Fruit fly (Drosophila melanogaster) whole organism, embryonic: ENCODE data around the gene CG31798.

Experiments
- Bdp1 ChIP-seq: fragments of 200-800 bp; sonication (Bioruptor generic); optimal IDR thresholded peaks from 3 replicates; lab custom pipeline; 2016; ENCODE audit warnings: missing biosample characterization, missing genetic modification characterization
- Bteb2 ChIP-seq: fragments of 200-800 bp; sonication (Bioruptor generic); optimal IDR thresholded peaks from 2 replicates; lab custom pipeline; 2016; ENCODE audit warnings: missing biosample characterization, missing genetic modification characterization
- CG10267 ChIP-seq: fragments of 200-800 bp; sonication (Bioruptor generic); optimal IDR thresholded peaks from 2 replicates; lab custom pipeline; 2018; ENCODE audit warnings: missing biosample characterization, mild to moderate bottlenecking, missing genetic modification characterization, moderate library complexity
- CG11093 ChIP-seq: fragments of 200-800 bp; sonication (Bioruptor generic); IDR thresholded peaks from 3 replicates; pipeline ENCODE4 v1.3.6; 2022; ENCODE audit warnings: missing biosample characterization, missing genetic modification characterization
- CG11398 ChIP-seq: fragments of 200-800 bp; sonication (Bioruptor generic); optimal IDR thresholded peaks from 2 replicates; lab custom pipeline; 2016; ENCODE audit warnings: missing biosample characterization, missing genetic modification characterization
- CG12219 ChIP-seq: fragments of 200-800 bp; sonication (Bioruptor generic); optimal IDR thresholded peaks from 3 replicates; lab custom pipeline; 2018; ENCODE audit warnings: missing biosample characterization, mild to moderate bottlenecking, missing genetic modification characterization
- CG1233 ChIP-seq: fragments of 200-800 bp; sonication (Bioruptor generic); optimal IDR thresholded peaks from 4 replicates; lab custom pipeline; 2018; ENCODE audit warnings: missing biosample characterization, mild to moderate bottlenecking, missing genetic modification characterization
- CG15011 ChIP-seq: fragments of 200-800 bp; sonication (Bioruptor generic); optimal IDR thresholded peaks from 3 replicates; lab custom pipeline; 2018; ENCODE audit warnings: missing biosample characterization, mild to moderate bottlenecking, missing genetic modification characterization
- CG15073 ChIP-seq: fragments of 200-800 bp; sonication (Bioruptor generic); optimal IDR thresholded peaks from 2 replicates; lab custom pipeline; 2016; ENCODE audit warnings: missing biosample characterization, missing genetic modification characterization
- CG16813 ChIP-seq: fragments of 200-800 bp; sonication (Bioruptor generic); IDR thresholded peaks from 3 replicates; pipeline ENCODE4 v1.3.6; 2022; ENCODE audit warnings: missing biosample characterization, missing genetic modification characterization; ENCODE audit not compliant: partially characterized antibody
- CG17829 ChIP-seq: fragments of 200-800 bp; optimal IDR thresholded peaks from 2 replicates; lab custom pipeline; 2019; ENCODE audit warnings: missing biosample characterization, mild to moderate bottlenecking, missing genetic modification characterization, moderate library complexity
- CG1792 ChIP-seq: fragments of 200-800 bp; sonication (Bioruptor generic); optimal IDR thresholded peaks from 2 replicates; lab custom pipeline; 2016; ENCODE audit warnings: missing biosample characterization, missing genetic modification characterization
- CG18262 ChIP-seq: fragments of 200-800 bp; optimal IDR thresholded peaks from 3 replicates; lab custom pipeline; 2019; ENCODE audit warnings: missing biosample characterization, mild to moderate bottlenecking, missing genetic modification characterization, moderate library complexity
- CG2129 ChIP-seq: fragments of 200-800 bp; sonication (Bioruptor generic); IDR thresholded peaks from 2 replicates; pipeline ENCODE4 v1.3.6; 2022; ENCODE audit warnings: missing biosample characterization, missing genetic modification characterization; ENCODE audit not compliant: partially characterized antibody
- CG3995 ChIP-seq: fragments of 200-800 bp; sonication (Bioruptor generic); optimal IDR thresholded peaks from 3 replicates; lab custom pipeline; 2016; ENCODE audit warnings: missing biosample characterization, missing genetic modification characterization
- CG6765 ChIP-seq: fragments of 200-800 bp; sonication (Bioruptor generic); optimal IDR thresholded peaks from 3 replicates; lab custom pipeline; 2017; ENCODE audit warnings: missing biosample characterization, mild to moderate bottlenecking, missing genetic modification characterization
- CG9817 ChIP-seq: fragments of 200-800 bp; sonication (Bioruptor generic); optimal IDR thresholded peaks from 2 replicates; lab custom pipeline; 2018; ENCODE audit warnings: missing biosample characterization, mild to moderate bottlenecking, missing genetic modification characterization, moderate library complexity
- Drgx ChIP-seq: fragments of 200-800 bp; sonication (Bioruptor generic); IDR thresholded peaks from 2 replicates; pipeline ENCODE4 v1.3.6; 2022; ENCODE audit warnings: missing biosample characterization, missing genetic modification characterization
- Fer2 ChIP-seq: fragments of 200-800 bp; sonication (Bioruptor generic); optimal IDR thresholded peaks from 2 replicates; lab custom pipeline; 2018; ENCODE audit warnings: missing biosample characterization, mild to moderate bottlenecking, missing genetic modification characterization, moderate library complexity
- Fer3 ChIP-seq: fragments of 200-800 bp; sonication (Bioruptor generic); optimal IDR thresholded peaks from 2 replicates; lab custom pipeline; 2018; ENCODE audit warnings: missing biosample characterization, mild to moderate bottlenecking, missing genetic modification characterization, moderate library complexity
- HLH3B ChIP-seq: fragments of 200-800 bp; sonication (Bioruptor generic); IDR thresholded peaks from 2 replicates; pipeline ENCODE4 v1.3.6; 2022; ENCODE audit warnings: missing biosample characterization, missing genetic modification characterization
- HLH4C ChIP-seq: fragments of 200-800 bp; sonication (Bioruptor generic); IDR thresholded peaks from 3 replicates; pipeline ENCODE4 v1.3.6; 2022; ENCODE audit warnings: missing biosample characterization, missing genetic modification characterization; ENCODE audit not compliant: partially characterized antibody
- Mad ChIP-seq: fragments of 200-800 bp; sonication (Bioruptor generic); optimal IDR thresholded peaks from 2 replicates; lab custom pipeline; 2016; ENCODE audit warnings: missing biosample characterization, missing genetic modification characterization
- Myb ChIP-seq: fragments of 200-800 bp; sonication (Bioruptor generic); optimal IDR thresholded peaks from 2 replicates; lab custom pipeline; 2016; ENCODE audit warnings: missing biosample characterization, missing genetic modification characterization
- NK7.1 ChIP-seq: fragments of 200-800 bp; sonication (Bioruptor generic); optimal IDR thresholded peaks from 3 replicates; lab custom pipeline; 2016; ENCODE audit warnings: missing biosample characterization, missing genetic modification characterization
- Optix ChIP-seq: fragments of 200-800 bp; sonication (Bioruptor generic); IDR thresholded peaks from 3 replicates; pipeline ENCODE4 v1.3.6; 2022; ENCODE audit warnings: missing biosample characterization, missing genetic modification characterization
- Poxn ChIP-seq: fragments of 200-800 bp; sonication (Bioruptor generic); IDR thresholded peaks from 2 replicates; pipeline ENCODE4 v1.3.6; 2022; ENCODE audit warnings: missing biosample characterization, missing genetic modification characterization
- Spps ChIP-seq: fragments of 200-800 bp; sonication (Bioruptor generic); optimal IDR thresholded peaks from 2 replicates; lab custom pipeline; 2018; ENCODE audit warnings: missing biosample characterization, mild to moderate bottlenecking, missing genetic modification characterization
- abd-A ChIP-seq: fragments of 200-800 bp; sonication (Bioruptor generic); optimal IDR thresholded peaks from 3 replicates; lab custom pipeline; 2019; ENCODE audit warnings: missing biosample characterization, mild to moderate bottlenecking, missing genetic modification characterization, moderate library complexity
- al ChIP-seq: fragments of 200-800 bp; sonication (Bioruptor generic); IDR thresholded peaks from 2 replicates; pipeline ENCODE4 v1.3.6; 2022; ENCODE audit warnings: missing biosample characterization, missing genetic modification characterization
- bbx ChIP-seq: fragments of 200-800 bp; sonication (Bioruptor generic); IDR thresholded peaks from 2 replicates; pipeline ENCODE4 v1.3.6; 2022; ENCODE audit warnings: missing biosample characterization, missing genetic modification characterization; ENCODE audit not compliant: partially characterized antibody
- da ChIP-seq: fragments of 200-800 bp; sonication (Bioruptor generic); optimal IDR thresholded peaks from 2 replicates; lab custom pipeline; 2016; ENCODE audit warnings: missing biosample characterization, missing genetic modification characterization
- disco-r ChIP-seq: fragments of 200-800 bp; sonication (Bioruptor generic); optimal IDR thresholded peaks from 2 replicates; lab custom pipeline; 2016; ENCODE audit warnings: missing biosample characterization, missing genetic modification characterization
- dmrt11E ChIP-seq: fragments of 200-800 bp; sonication (Bioruptor generic); optimal IDR thresholded peaks from 3 replicates; lab custom pipeline; 2018; ENCODE audit warnings: missing biosample characterization, mild to moderate bottlenecking, missing genetic modification characterization, moderate library complexity
- fd64A ChIP-seq: fragments of 200-800 bp; sonication (Bioruptor generic); optimal IDR thresholded peaks from 3 replicates; lab custom pipeline; 2018; ENCODE audit warnings: missing biosample characterization, mild to moderate bottlenecking, missing genetic modification characterization
- gro ChIP-seq: fragments of 200-800 bp; sonication (Bioruptor generic); optimal IDR thresholded peaks from 2 replicates; lab custom pipeline; 2016; ENCODE audit warnings: missing biosample characterization, missing genetic modification characterization
- hb ChIP-seq: fragments of 200-800 bp; sonication (Bioruptor generic); IDR thresholded peaks from 3 replicates; pipeline ENCODE4 v1.3.6; 2022; ENCODE audit warnings: missing biosample characterization, missing genetic modification characterization; ENCODE audit not compliant: partially characterized antibody
- her ChIP-seq: fragments of 200-800 bp; sonication (Bioruptor generic); optimal IDR thresholded peaks from 2 replicates; lab custom pipeline; 2016; ENCODE audit warnings: missing biosample characterization, missing genetic modification characterization
- klu ChIP-seq: fragments of 200-800 bp; sonication (Bioruptor generic); IDR thresholded peaks from 2 replicates; pipeline ENCODE4 v1.3.6; 2022; ENCODE audit warnings: missing biosample characterization, missing genetic modification characterization
- pum ChIP-seq: fragments of 200-800 bp; sonication (Bioruptor generic); optimal IDR thresholded peaks from 2 replicates; lab custom pipeline; 2016; ENCODE audit warnings: missing biosample characterization, missing genetic modification characterization
- salm ChIP-seq: fragments of 200-800 bp; sonication (Bioruptor generic); optimal IDR thresholded peaks from 2 replicates; lab custom pipeline; 2018; ENCODE audit warnings: missing biosample characterization, mild to moderate bottlenecking, missing genetic modification characterization
- sc ChIP-seq, 3 experiments: fragments of >200 bp in 2 of 3; fragments of 200-800 bp in 1 of 3; sonication (Bioruptor generic) in 1 of 3; optimal IDR thresholded peaks; 2 replicates in 2 of 3; 3 replicates in 1 of 3; lab custom pipeline; 2017; ENCODE audit warnings: mild to moderate bottlenecking in 1 of 3, missing biosample characterization in 1 of 3, missing genetic modification characterization in 1 of 3, missing genetic modification reagents in 1 of 3
- seq ChIP-seq: fragments of 200-800 bp; sonication (Bioruptor generic); IDR thresholded peaks from 2 replicates; pipeline ENCODE4 v1.3.6; 2022; ENCODE audit warnings: missing biosample characterization, missing genetic modification characterization
- slp2 ChIP-seq: fragments of 200-800 bp; sonication (Bioruptor generic); optimal IDR thresholded peaks from 2 replicates; lab custom pipeline; 2016; ENCODE audit warnings: missing biosample characterization, missing genetic modification characterization
- stwl ChIP-seq: fragments of 200-800 bp; sonication (Bioruptor generic); optimal IDR thresholded peaks from 3 replicates; lab custom pipeline; 2018; ENCODE audit warnings: missing biosample characterization, mild to moderate bottlenecking, missing genetic modification characterization, moderate library complexity
- tap ChIP-seq: fragments of 200-800 bp; optimal IDR thresholded peaks from 3 replicates; lab custom pipeline; 2019; ENCODE audit warnings: missing biosample characterization, mild to moderate bottlenecking, missing genetic modification characterization, moderate library complexity
- tna ChIP-seq: fragments of 200-800 bp; sonication (Bioruptor generic); IDR thresholded peaks from 2 replicates; pipeline ENCODE4 v1.3.6; 2022; ENCODE audit warnings: missing biosample characterization, missing genetic modification characterization; ENCODE audit not compliant: partially characterized antibody
- vvl ChIP-seq: fragments of 200-800 bp; sonication (Bioruptor generic); IDR thresholded peaks from 2 replicates; pipeline ENCODE4 v1.3.6; 2022; ENCODE audit warnings: missing biosample characterization, missing genetic modification characterization
- zen ChIP-seq: fragments of 200-800 bp; sonication (Bioruptor generic); optimal IDR thresholded peaks from 3 replicates; lab custom pipeline; 2018; ENCODE audit warnings: missing biosample characterization, mild to moderate bottlenecking, missing genetic modification characterization, moderate library complexity

The CG31798 gene

dm6 chr2L:19425765-19426329 lies 31.9 kb downstream of the CG31798 start (continued):
- peak; percentile 63 for TF ChIP-seq dmrt11E (tag; lab: Kevin White, UChicago)
- peak; percentile 12 for TF ChIP-seq Bdp1 (GFP tag; lab: Kevin White, UChicago)
- TF ChIP-seq stwl (tag; lab: Kevin White, UChicago), result peak; percentile 15
- TF ChIP-seq CG6765 (GFP tag; lab: Kevin White, UChicago), result peak; percentile 44
- TF ChIP-seq HLH3B, result peak; percentile 70
- TF ChIP-seq salm (tag; lab: Kevin White, UChicago), result peak; percentile 46
- no peak for TF ChIP-seq abd-A (tag; lab: Kevin White, UChicago)
- no peak for TF ChIP-seq CG11398
- peak; percentile 69 for TF ChIP-seq tap (tag; lab: Kevin White, UChicago)
- TF ChIP-seq Bteb2, result peak; percentile 16
- TF ChIP-seq Fer2 (tag; lab: Kevin White, UChicago), result peak; percentile 32
- 0 out of 3 replicates have a peak, but pooled peaks have one; percentile 27 for TF ChIP-seq CG11093 (GFP tag; lab: Robert Waterston, UW)
- peak; percentile 58 for TF ChIP-seq pum (GFP tag; lab: Kevin White, UChicago)
- peak; percentile 51 for TF ChIP-seq CG10267 (tag; lab: Kevin White, UChicago)
- TF ChIP-seq Optix, result 0 out of 3 replicates have a peak, but pooled peaks have one; percentile 7
- TF ChIP-seq NK7.1 (GFP tag; lab: Kevin White, UChicago), result no peak
- no peak for TF ChIP-seq hb (GFP tag; lab: Robert Waterston, UW)
- TF ChIP-seq CG1792 (GFP tag; lab: Kevin White, UChicago), result no peak
- no peak for TF ChIP-seq Spps (tag; lab: Kevin White, UChicago)
- TF ChIP-seq al (GFP tag; lab: Robert Waterston, UW), result peak; percentile 47
- peak; percentile 80 for TF ChIP-seq zen (tag; lab: Kevin White, UChicago)
- no peak for TF ChIP-seq Myb (GFP tag; lab: Kevin White, UChicago)
- TF ChIP-seq CG15073 (GFP tag; lab: Kevin White, UChicago), result peak; percentile 12
- TF ChIP-seq Fer3 (tag; lab: Kevin White, UChicago), result peak; percentile 71
- peak; percentile 61 for TF ChIP-seq CG9817 (tag; lab: Kevin White, UChicago)
- TF ChIP-seq gro, result peak; percentile 27
- TF ChIP-seq Drgx, result no peak
- TF ChIP-seq CG3995, result peak; percentile 29
- TF ChIP-seq CG17829 (tag; lab: Kevin White, UChicago), result peak; percentile 73
- no peak for TF ChIP-seq fd64A (GFP tag; lab: Kevin White, UChicago)
- peak; percentile 28 for TF ChIP-seq Mad (GFP tag; lab: Kevin White, UChicago)
- no peak for TF ChIP-seq CG2129 (GFP tag; lab: Robert Waterston, UW)
- TF ChIP-seq HLH4C (GFP tag; lab: Robert Waterston, UW), result no peak
- peak; percentile 80 for TF ChIP-seq CG18262 (tag; lab: Kevin White, UChicago)
- no peak for TF ChIP-seq tna
- TF ChIP-seq seq, result peak; percentile 62; the same call in 1 of the 2 replicates
- peak; percentile 22 for TF ChIP-seq her (GFP tag; lab: Kevin White, UChicago)
- TF ChIP-seq bbx, result no peak
- TF ChIP-seq CG15011 (GFP tag; lab: Kevin White, UChicago), result peak; percentile 49
- peak; percentile 16; the same call in 1 of the 2 replicates for TF ChIP-seq Poxn (GFP tag; lab: Robert Waterston, UW)
- peak; percentile 65; the same call in 1 of the 2 replicates for TF ChIP-seq klu (GFP tag; lab: Robert Waterston, UW)
- no peak for TF ChIP-seq sc (optimal IDR thresholded peaks at IDR 0.05; lab: Kevin White, UChicago)
- peak; percentile 14 for TF ChIP-seq sc (GFP tag; optimal IDR thresholded peaks at IDR 0.05; lab: Kevin White, UChicago)
- peak; percentile 47 for TF ChIP-seq slp2 (GFP tag; lab: Kevin White, UChicago)
- no peak for TF ChIP-seq da (GFP tag; lab: Kevin White, UChicago)
- TF ChIP-seq vvl (GFP tag; lab: Robert Waterston, UW), result peak; percentile 81
- TF ChIP-seq CG16813 (GFP tag; lab: Robert Waterston, UW), result no peak
- peak; percentile 47 for TF ChIP-seq CG12219 (GFP tag; lab: Kevin White, UChicago)
- TF ChIP-seq disco-r, result no peak
- peak; percentile 53 for TF ChIP-seq CG1233
